Fruit fly (Drosophila melanogaster): Measurements from ENCODE around the gene CG8051.

- TF ChIP-seq Pif1A (GFP tag; optimal IDR thresholded peaks at IDR 0.05) (no peak), CG32121 (GFP tag; IDR thresholded peaks at IDR 0.05) (no peak), CG13204 (GFP tag; optimal IDR thresholded peaks at IDR 0.05) (no peak), CG8159 (tag; optimal IDR thresholded peaks at IDR 0.05) (no peak), CG10348 (GFP tag; IDR thresholded peaks at IDR 0.05) (no peak), Snoo (tag; optimal IDR thresholded peaks at IDR 0.05) (no peak), EcR (GFP tag; optimal IDR thresholded peaks at IDR 0.05) (no peak)
Measured at dm6 chrX:19264396-19264795, 43.3 kb downstream of the CG8051 start.

All from whole organism, pupa.